Worm (Caenorhabditis elegans) whole organism, midembryonic: ENCODE results near the gene W09G12.10.
"Not testable (repeated sequence)": the region's sequence is repeated elsewhere in the genome, so short reads cannot be mapped to it uniquely, and the experiment has no call there.

Experiments used
- cog-1 ChIP-seq: sonication (generic microtip); optimal IDR thresholded peaks from 2 replicates; lab custom pipeline; 2016; ENCODE audit warnings: missing genetic modification characterization, missing compliant biosample characterization
- med-1 ChIP-seq: sonication (generic microtip); optimal IDR thresholded peaks from 2 replicates; lab custom pipeline; 2017; ENCODE audit warnings: missing genetic modification characterization, mild to moderate bottlenecking, missing compliant biosample characterization, antibody characterized with exemption, missing genetic modification reagents; ENCODE audit not compliant: insufficient read depth
- tab-1 ChIP-seq: fragments of 200-800 bp; sonication (Bioruptor generic); IDR thresholded peaks from 2 replicates; pipeline ENCODE4 v1.3.6; 2022; ENCODE audit warnings: missing genetic modification characterization, missing compliant biosample characterization

ce11 chrIV:1187502-1187901 lies 33.6 kb downstream of the W09G12.10 start, which contains the start of gene mdt-20:
- TF ChIP-seq tab-1 (GFP tag; lab: Robert Waterston, UW); med-1 (GFP tag; lab: Kevin White, UChicago); cog-1 (tag; lab: Kevin White, UChicago): not testable (repeated sequence)
